Worm (Caenorhabditis elegans) whole organism, young adult: Measurements from ENCODE around the gene ari-1.4.
A peak's percentile ranks its signal among the peaks of the same experiment; 100 is the strongest.
"Not testable (repeated sequence)": the region's sequence is repeated elsewhere in the genome, so short reads cannot be mapped to it uniquely, and the experiment has no call there.

Experiments used
- B0019.2 ChIP-seq: fragments of 200-800 bp; sonication (Bioruptor generic); conservative IDR thresholded peaks from 2 replicates; pipeline ENCODE4 v1.3.6; 2022; ENCODE audit warnings: missing genetic modification reagents, missing genetic modification characterization, missing compliant biosample characterization
- C17E4.6 ChIP-seq: fragments of 200-800 bp; sonication (Bioruptor generic); IDR thresholded peaks from 2 replicates; pipeline ENCODE4 v1.3.6; 2022; ENCODE audit warnings: missing genetic modification reagents, missing genetic modification characterization, missing compliant biosample characterization
- D2030.7 ChIP-seq: fragments of 200-800 bp; sonication (Bioruptor generic); IDR thresholded peaks from 2 replicates; pipeline ENCODE4 v1.3.6; 2022; ENCODE audit warnings: missing genetic modification reagents, missing genetic modification characterization, missing compliant biosample characterization
- F33H1.4 ChIP-seq: fragments of 200-800 bp; sonication (Bioruptor generic); IDR thresholded peaks from 2 replicates; pipeline ENCODE4 v1.3.6; 2022; ENCODE audit warnings: missing genetic modification reagents, missing genetic modification characterization, missing compliant biosample characterization
- F37B4.10 ChIP-seq: fragments of 200-800 bp; sonication (Bioruptor generic); IDR thresholded peaks from 2 replicates; pipeline ENCODE4 v1.3.6; 2022; ENCODE audit warnings: missing genetic modification characterization, missing compliant biosample characterization
- Y53F4B.3 ChIP-seq: fragments of 200-800 bp; sonication (Bioruptor generic); IDR thresholded peaks from 2 replicates; pipeline ENCODE4 v1.3.6; 2022; ENCODE audit warnings: missing genetic modification reagents, missing genetic modification characterization, missing compliant biosample characterization
- Y53G8AR.9 ChIP-seq: fragments of 200-800 bp; sonication (Bioruptor generic); conservative IDR thresholded peaks from 2 replicates; pipeline ENCODE4 v1.3.6; 2022; ENCODE audit warnings: missing genetic modification reagents, missing genetic modification characterization, missing compliant biosample characterization
- Y67H2A.10 ChIP-seq: fragments of 200-800 bp; sonication (Bioruptor generic); conservative IDR thresholded peaks from 2 replicates; pipeline ENCODE4 v1.3.6; 2022; ENCODE audit warnings: missing genetic modification reagents, missing genetic modification characterization, missing compliant biosample characterization
- Y79H2A.3 ChIP-seq: fragments of 200-800 bp; sonication (Bioruptor generic); conservative IDR thresholded peaks from 2 replicates; pipeline ENCODE4 v1.3.6; 2022; ENCODE audit warnings: missing genetic modification reagents, missing genetic modification characterization, missing compliant biosample characterization
- Y95B8A.8 ChIP-seq: fragments of 200-800 bp; sonication (Bioruptor generic); IDR thresholded peaks from 2 replicates; pipeline ENCODE4 v1.3.6; 2022; ENCODE audit warnings: missing genetic modification reagents, missing genetic modification characterization, missing compliant biosample characterization
- aptf-2 ChIP-seq: fragments of 200-800 bp; sonication (Bioruptor generic); conservative IDR thresholded peaks from 2 replicates; pipeline ENCODE4 v1.3.6; 2022; ENCODE audit warnings: missing genetic modification reagents, missing genetic modification characterization, missing compliant biosample characterization
- attf-3 ChIP-seq: fragments of 200-800 bp; sonication (Bioruptor generic); conservative IDR thresholded peaks from 2 replicates; pipeline ENCODE4 v1.3.6; 2022; ENCODE audit warnings: missing genetic modification reagents, missing genetic modification characterization, missing compliant biosample characterization
- attf-6 ChIP-seq: fragments of 200-800 bp; sonication (Bioruptor generic); IDR thresholded peaks from 2 replicates; pipeline ENCODE4 v1.3.6; 2022; ENCODE audit warnings: missing genetic modification reagents, missing genetic modification characterization, missing compliant biosample characterization
- bed-1 ChIP-seq: fragments of 200-800 bp; sonication (Bioruptor generic); IDR thresholded peaks from 2 replicates; pipeline ENCODE4 v1.3.6; 2022; ENCODE audit warnings: missing genetic modification reagents, missing genetic modification characterization, missing compliant biosample characterization
- bed-2 ChIP-seq: fragments of 200-800 bp; sonication (Bioruptor generic); IDR thresholded peaks from 2 replicates; pipeline ENCODE4 v1.3.6; 2022; ENCODE audit warnings: missing genetic modification reagents, missing genetic modification characterization, missing compliant biosample characterization
- cebp-1 ChIP-seq, 2 experiments: fragments of 200-800 bp in 1 of 2; sonication (Bioruptor generic) in 1 of 2; sonication (generic microtip) in 1 of 2; IDR thresholded peaks in 1 of 2; optimal IDR thresholded peaks in 1 of 2; 2 replicates each; pipeline versions ENCODE4 v1.3.6 to Lab custom; 2017 to 2022; ENCODE audit warnings: missing compliant biosample characterization in 2 of 2, missing genetic modification characterization in 2 of 2, mild to moderate bottlenecking in 1 of 2, missing genetic modification reagents in 1 of 2, moderate library complexity in 1 of 2
- ceh-91 ChIP-seq: fragments of 200-800 bp; sonication (Bioruptor generic); IDR thresholded peaks from 2 replicates; pipeline ENCODE4 v1.3.6; 2022; ENCODE audit warnings: missing genetic modification reagents, missing genetic modification characterization, missing compliant biosample characterization
- dox-1 ChIP-seq: fragments of 200-800 bp; sonication (Bioruptor generic); IDR thresholded peaks from 2 replicates; pipeline ENCODE4 v1.3.6; 2022; ENCODE audit warnings: missing genetic modification reagents, missing genetic modification characterization, missing compliant biosample characterization
- egrh-3 ChIP-seq: fragments of 200-800 bp; sonication (Bioruptor generic); IDR thresholded peaks from 2 replicates; pipeline ENCODE4 v1.3.6; 2022; ENCODE audit warnings: missing genetic modification reagents, missing genetic modification characterization, missing compliant biosample characterization
- ekl-4 ChIP-seq: fragments of 200-800 bp; sonication (Bioruptor generic); IDR thresholded peaks from 2 replicates; pipeline ENCODE4 v1.3.6; 2022; ENCODE audit warnings: missing genetic modification reagents, missing genetic modification characterization, missing compliant biosample characterization
- hmg-1.2 ChIP-seq: fragments of 200-800 bp; sonication (Bioruptor generic); IDR thresholded peaks from 2 replicates; pipeline ENCODE4 v1.3.6; 2022; ENCODE audit warnings: missing genetic modification reagents, missing genetic modification characterization, missing compliant biosample characterization
- hmg-20 ChIP-seq: fragments of 200-800 bp; sonication (Bioruptor generic); IDR thresholded peaks from 2 replicates; pipeline ENCODE4 v1.3.6; 2022; ENCODE audit warnings: missing genetic modification reagents, missing genetic modification characterization, missing compliant biosample characterization
- hsf-1 ChIP-seq: fragments of 200-800 bp; sonication (Bioruptor generic); IDR thresholded peaks from 2 replicates; pipeline ENCODE4 v1.3.6; 2022; ENCODE audit warnings: missing genetic modification reagents, missing genetic modification characterization, missing compliant biosample characterization
- let-526 ChIP-seq: fragments of 200-800 bp; sonication (Bioruptor generic); IDR thresholded peaks from 2 replicates; pipeline ENCODE4 v1.3.6; 2022; ENCODE audit warnings: missing genetic modification reagents, missing genetic modification characterization, missing compliant biosample characterization
- lin-26 ChIP-seq: fragments of 200-800 bp; sonication (Bioruptor generic); IDR thresholded peaks from 2 replicates; pipeline ENCODE4 v1.3.6; 2022; ENCODE audit warnings: missing genetic modification reagents, missing genetic modification characterization, missing compliant biosample characterization
- lin-54 ChIP-seq: fragments of 200-800 bp; sonication (Bioruptor generic); optimal IDR thresholded peaks from 2 replicates; lab custom pipeline; 2018; ENCODE audit warnings: mild to moderate bottlenecking, missing genetic modification characterization, missing compliant biosample characterization
- lir-1 ChIP-seq: fragments of 200-800 bp; sonication (Bioruptor generic); conservative IDR thresholded peaks from 2 replicates; pipeline ENCODE4 v1.3.6; 2022; ENCODE audit warnings: missing genetic modification reagents, missing genetic modification characterization, missing compliant biosample characterization
- lsl-1 ChIP-seq: fragments of 200-800 bp; sonication (Bioruptor generic); optimal IDR thresholded peaks from 2 replicates; lab custom pipeline; 2018; ENCODE audit warnings: mild to moderate bottlenecking, missing genetic modification characterization, moderate library complexity, missing compliant biosample characterization
- madf-10 ChIP-seq: sonication (generic microtip); optimal IDR thresholded peaks from 2 replicates; lab custom pipeline; 2016; ENCODE audit warnings: mild to moderate bottlenecking, missing genetic modification characterization, missing compliant biosample characterization
- madf-3 ChIP-seq: fragments of 200-800 bp; sonication (Bioruptor generic); IDR thresholded peaks from 2 replicates; pipeline ENCODE4 v1.3.6; 2022; ENCODE audit warnings: missing genetic modification reagents, missing genetic modification characterization, missing compliant biosample characterization
- madf-6 ChIP-seq: fragments of 200-800 bp; sonication (Bioruptor generic); IDR thresholded peaks from 2 replicates; pipeline ENCODE4 v1.3.6; 2022; ENCODE audit warnings: missing genetic modification reagents, missing genetic modification characterization, missing compliant biosample characterization
- madf-8 ChIP-seq: fragments of 200-800 bp; sonication (Bioruptor generic); conservative IDR thresholded peaks from 2 replicates; pipeline ENCODE4 v1.3.6; 2022; ENCODE audit warnings: missing genetic modification reagents, missing genetic modification characterization, missing compliant biosample characterization
- nfyb-1 ChIP-seq: fragments of 200-800 bp; sonication (Bioruptor generic); IDR thresholded peaks from 2 replicates; pipeline ENCODE4 v1.3.6; 2022; ENCODE audit warnings: missing genetic modification reagents, missing genetic modification characterization, missing compliant biosample characterization
- nhr-120 ChIP-seq: fragments of 200-800 bp; sonication (Bioruptor generic); IDR thresholded peaks from 2 replicates; pipeline ENCODE4 v1.3.6; 2022; ENCODE audit warnings: missing genetic modification characterization, missing compliant biosample characterization
- pbrm-1 ChIP-seq: fragments of 200-800 bp; sonication (Bioruptor generic); IDR thresholded peaks from 2 replicates; pipeline ENCODE4 v1.3.6; 2022; ENCODE audit warnings: missing genetic modification reagents, missing genetic modification characterization, missing compliant biosample characterization
- rcor-1 ChIP-seq: fragments of 200-800 bp; sonication (Bioruptor generic); IDR thresholded peaks from 2 replicates; pipeline ENCODE4 v1.3.6; 2022; ENCODE audit warnings: missing genetic modification reagents, missing genetic modification characterization, missing compliant biosample characterization
- snpc-4 ChIP-seq, 5 experiments: fragments of 150-350 bp in 1 of 5; sonication (generic microtip) in 4 of 5; optimal IDR thresholded peaks; 2 replicates each; lab custom pipeline; 2014 to 2018; ENCODE audit warnings: missing genetic modification characterization in 5 of 5, missing biosample characterization in 3 of 5, antibody characterized with exemption in 2 of 5, mild to moderate bottlenecking in 2 of 5, missing compliant biosample characterization in 2 of 5, missing genotype in 2 of 5, moderate library complexity in 2 of 5, missing genetic modification reagents in 1 of 5
- tbp1 ChIP-seq: fragments of 200-800 bp; sonication (Bioruptor generic); optimal IDR thresholded peaks from 2 replicates; lab custom pipeline; 2018; ENCODE audit warnings: mild to moderate bottlenecking, missing genetic modification characterization, missing compliant biosample characterization
- unc-130 ChIP-seq: sonication (generic microtip); optimal IDR thresholded peaks from 2 replicates; lab custom pipeline; 2016; ENCODE audit warnings: missing genetic modification reagents, missing genetic modification characterization, missing compliant biosample characterization
- ztf-18 ChIP-seq: sonication (generic microtip); optimal IDR thresholded peaks from 2 replicates; lab custom pipeline; 2016; ENCODE audit warnings: missing genotype, mild to moderate bottlenecking, missing genetic modification characterization, missing compliant biosample characterization
- ztf-25 ChIP-seq: fragments of 200-800 bp; sonication (Bioruptor generic); IDR thresholded peaks from 2 replicates; pipeline ENCODE4 v1.3.6; 2022; ENCODE audit warnings: missing genetic modification reagents, missing genetic modification characterization, missing compliant biosample characterization
- ztf-28 ChIP-seq: fragments of 200-800 bp; sonication (Bioruptor generic); IDR thresholded peaks from 2 replicates; pipeline ENCODE4 v1.3.6; 2022; ENCODE audit warnings: missing genetic modification reagents, missing genetic modification characterization, missing compliant biosample characterization
- ztf-6 ChIP-seq: fragments of 200-800 bp; sonication (Bioruptor generic); IDR thresholded peaks from 2 replicates; pipeline ENCODE4 v1.3.6; 2022; ENCODE audit warnings: missing genetic modification reagents, missing genetic modification characterization, missing compliant biosample characterization

Gene ari-1.4

DNA sequence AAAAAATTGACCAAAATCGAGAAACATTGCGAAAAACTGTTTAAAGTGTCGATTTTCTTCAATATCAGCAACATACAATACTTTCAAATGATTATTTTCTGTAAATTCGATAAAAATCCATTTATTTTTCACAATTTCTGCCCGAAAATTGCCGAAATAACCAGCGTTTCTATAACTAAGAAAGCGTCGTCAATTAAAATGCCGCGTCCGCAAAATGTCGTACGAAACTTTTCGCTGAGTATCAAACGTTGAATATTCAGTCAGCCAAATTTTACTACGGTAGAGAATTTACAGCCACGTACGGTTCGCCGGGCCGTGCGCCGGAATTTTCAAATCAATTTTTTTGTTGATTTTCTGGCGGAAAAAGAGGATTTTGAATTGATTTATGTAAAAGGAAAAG is 2.2 kb upstream of the ari-1.4 start (continued):
- TF ChIP-seq B0019.2 (peak; percentile 88), F37B4.10 (GFP tag; lab: Robert Waterston, UW) (peak; percentile 88; the same call in 1 of the 2 replicates), lin-26 (GFP tag; lab: Robert Waterston, UW) (peak; percentile 76), ekl-4 (GFP tag; lab: Robert Waterston, UW) (peak; percentile 94), nhr-120 (GFP tag; lab: Robert Waterston, UW) (0 out of 2 replicates have a peak, but pooled peaks have one; percentile 72), bed-1 (GFP tag; lab: Robert Waterston, UW) (0 out of 2 replicates have a peak, but pooled peaks have one; percentile 46), ztf-25 (0 out of 2 replicates have a peak, but pooled peaks have one; percentile 64), Y53G8AR.9 (peak; percentile 96), ztf-18 (tag; lab: Kevin White, UChicago) (peak; percentile 57), bed-2 (GFP tag; lab: Robert Waterston, UW) (peak; percentile 91), ztf-28 (GFP tag; lab: Robert Waterston, UW) (peak; percentile 81), madf-6 (peak; percentile 92), rcor-1 (peak; percentile 94), madf-8 (peak; percentile 85), hmg-20 (GFP tag; lab: Robert Waterston, UW) (peak; percentile 83; the same call in 1 of the 2 replicates), madf-3 (peak; percentile 94)

DNA sequence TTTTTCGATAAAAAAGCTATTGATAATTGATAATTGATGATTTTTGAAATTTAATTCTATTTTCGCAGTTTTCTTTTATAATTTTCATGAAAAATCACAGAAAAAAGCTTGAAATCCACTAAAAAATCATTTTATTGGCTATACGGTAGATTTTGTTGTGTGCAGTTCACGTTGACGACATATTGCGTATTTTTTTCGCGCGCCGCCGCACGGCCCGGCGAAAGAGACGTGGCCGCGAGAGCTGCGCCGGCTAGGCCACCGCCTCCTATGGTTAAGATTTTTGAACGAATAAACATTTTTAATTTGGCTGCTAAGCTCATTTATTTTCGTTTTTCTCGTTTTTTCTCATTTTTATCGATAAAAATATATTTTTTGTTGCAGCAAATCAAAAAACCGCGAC is 498 bp upstream of the ari-1.4 start:
- TF ChIP-seq ceh-91 (GFP tag; lab: Robert Waterston, UW): peak; percentile 91
- TF ChIP-seq let-526: peak; percentile 80; the same call in 1 of the 2 replicates
- TF ChIP-seq Y53F4B.3 (GFP tag; lab: Robert Waterston, UW): peak; percentile 59; the same call in 1 of the 2 replicates
- peak; percentile 11 for TF ChIP-seq madf-10 (tag; lab: Kevin White, UChicago)
- peak; percentile 78 for TF ChIP-seq lsl-1 (GFP tag; lab: Kevin White, UChicago)
- TF ChIP-seq unc-130: peak; percentile 25
- peak; percentile 36 for TF ChIP-seq lin-54
- TF ChIP-seq C17E4.6 (GFP tag; lab: Robert Waterston, UW): 0 out of 2 replicates have a peak, but pooled peaks have one; percentile 18
- peak; percentile 91 for TF ChIP-seq D2030.7 (GFP tag; lab: Robert Waterston, UW)
- peak; percentile 94 for TF ChIP-seq dox-1 (GFP tag; lab: Robert Waterston, UW)
- TF ChIP-seq hsf-1 (GFP tag; lab: Robert Waterston, UW): peak; percentile 73
- TF ChIP-seq egrh-3 (GFP tag; lab: Robert Waterston, UW): peak; percentile 70; the same call in 1 of the 2 replicates
- peak; percentile 70 for TF ChIP-seq madf-8
- TF ChIP-seq Y67H2A.10 (GFP tag; lab: Robert Waterston, UW): peak; percentile 76
- TF ChIP-seq ztf-25: peak; percentile 94
- TF ChIP-seq attf-3: peak; percentile 38; the same call in 1 of the 2 replicates
- peak; percentile 75 for TF ChIP-seq madf-6
- peak; percentile 95 for TF ChIP-seq hmg-1.2
- TF ChIP-seq B0019.2: peak; percentile 94
- 0 out of 2 replicates have a peak, but pooled peaks have one; percentile 12 for TF ChIP-seq ztf-6
- peak; percentile 50 for TF ChIP-seq snpc-4 (GFP tag; optimal IDR thresholded peaks at IDR 0.05; lab: Kevin White, UChicago)
- TF ChIP-seq snpc-4 (tag; optimal IDR thresholded peaks at IDR 0.05; lab: Kevin White, UChicago): peak in 3 of 4 experiments; percentile 69 to 92 (median 81)
- TF ChIP-seq nfyb-1: peak; percentile 66; the same call in 1 of the 2 replicates
- TF ChIP-seq attf-6: peak; percentile 97
- TF ChIP-seq tbp1 (GFP tag; lab: Kevin White, UChicago): peak; percentile 61
- TF ChIP-seq pbrm-1 (GFP tag; lab: Robert Waterston, UW): peak; percentile 82
- peak; percentile 76; the same call in 1 of the 2 replicates for TF ChIP-seq lir-1
- peak; percentile 65 for TF ChIP-seq F33H1.4
- peak; percentile 51; the same call in 1 of the 2 replicates for TF ChIP-seq lin-26 (GFP tag; lab: Robert Waterston, UW)
- peak; percentile 84 for TF ChIP-seq bed-2 (GFP tag; lab: Robert Waterston, UW)
- peak; percentile 96 for TF ChIP-seq ztf-28 (GFP tag; lab: Robert Waterston, UW)
- 0 out of 2 replicates have a peak, but pooled peaks have one; percentile 56 for TF ChIP-seq Y79H2A.3 (GFP tag; lab: Robert Waterston, UW)
- TF ChIP-seq Y95B8A.8 (GFP tag; lab: Robert Waterston, UW): peak; percentile 89; the same call in 1 of the 2 replicates
- peak; percentile 48 for TF ChIP-seq ekl-4 (GFP tag; lab: Robert Waterston, UW)
- TF ChIP-seq cebp-1 (GFP tag; IDR thresholded peaks at IDR 0.05; lab: Robert Waterston, UW): 0 out of 2 replicates have a peak, but pooled peaks have one; percentile 40
- not testable (repeated sequence) for TF ChIP-seq cebp-1 (tag; optimal IDR thresholded peaks at IDR 0.05; lab: Kevin White, UChicago)
- TF ChIP-seq aptf-2: peak; percentile 78; the same call in 1 of the 2 replicates
